Worm (Caenorhabditis elegans): Measurements from ENCODE around the gene nas-31.

The nas-31 gene

ce11 chrV:10921747-10922146, at the start of gene nas-31:
TSS of gene nas-31 (minus strand) at chrV:10921847.
- TF ChIP-seq pha-4 (tag; optimal IDR thresholded peaks at IDR 0.05) (no peak), ceh-43 (GFP tag; optimal IDR thresholded peaks at IDR 0.05) (no peak), unc-39 (tag; optimal IDR thresholded peaks at IDR 0.05) (no peak)

- TF ChIP-seq lin-32 (GFP tag; optimal IDR thresholded peaks at IDR 0.05) (no peak), unc-39 (tag; optimal IDR thresholded peaks at IDR 0.05) (no peak), nhr-237 (tag; optimal IDR thresholded peaks at IDR 0.05) (no peak), bed-3 (GFP tag; optimal IDR thresholded peaks at IDR 0.05) (no peak), hlh-1 (tag; optimal IDR thresholded peaks at IDR 0.05) (no peak), nhr-12 (tag; optimal IDR thresholded peaks at IDR 0.05) (no peak), ceh-43 (GFP tag; optimal IDR thresholded peaks at IDR 0.05) (no peak), flh-1 (GFP tag; optimal IDR thresholded peaks at IDR 0.05) (no peak), ham-2 (GFP tag; optimal IDR thresholded peaks at IDR 0.05) (no peak), ceh-39 (tag; optimal IDR thresholded peaks at IDR 0.05) (no peak), drap-1 (GFP tag; optimal IDR thresholded peaks at IDR 0.05) (no peak), ces-1 (GFP tag; optimal IDR thresholded peaks at IDR 0.05) (no peak), zip-8 (tag; optimal IDR thresholded peaks at IDR 0.05) (no peak), nhr-2 (tag; optimal IDR thresholded peaks at IDR 0.05) (no peak), pha-4 (tag; optimal IDR thresholded peaks at IDR 0.05) (no peak), mls-2 (tag; optimal IDR thresholded peaks at IDR 0.05) (no peak), sem-2 (GFP tag; optimal IDR thresholded peaks at IDR 0.05) (no peak)
These were observed 49.3 kb upstream of the nas-31 start for ce11 chrV:10970930-10971329.

- TF ChIP-seq mls-2 (tag; optimal IDR thresholded peaks at IDR 0.05) (no peak), lsy-2 (tag; optimal IDR thresholded peaks at IDR 0.05) (no peak), unc-120 (tag; optimal IDR thresholded peaks at IDR 0.05; ENCODE audit: poor library complexity, severe bottlenecking) (no peak), snpc-4 (tag; optimal IDR thresholded peaks at IDR 0.05) (no peak), zip-8 (tag; optimal IDR thresholded peaks at IDR 0.05) (no peak), lin-32 (GFP tag; optimal IDR thresholded peaks at IDR 0.05) (no peak), sptf-1 (tag; optimal IDR thresholded peaks at IDR 0.05) (no peak), unc-39 (tag; optimal IDR thresholded peaks at IDR 0.05) (no peak), tbx-8 (GFP tag; optimal IDR thresholded peaks at IDR 0.05) (no peak)
These were observed 48.4 kb upstream of the nas-31 start, which contains the start of gene F17C11.22 for ce11 chrV:10970070-10970469. TSS of gene F17C11.22 (minus strand) at chrV:10970170.

ce11 chrV:10967594-10968273, 46.1 kb upstream of the nas-31 start:
- TF ChIP-seq hlh-1 (tag; optimal IDR thresholded peaks at IDR 0.05) = no peak
- no peak for TF ChIP-seq flh-1 (GFP tag; optimal IDR thresholded peaks at IDR 0.05)
- TF ChIP-seq nhr-12 (tag; optimal IDR thresholded peaks at IDR 0.05) = no peak
- TF ChIP-seq pha-4 (tag; optimal IDR thresholded peaks at IDR 0.05) = no peak
- TF ChIP-seq tbx-8 (GFP tag; optimal IDR thresholded peaks at IDR 0.05) = no peak
- TF ChIP-seq nhr-237 (tag; optimal IDR thresholded peaks at IDR 0.05) = no peak
- no peak for TF ChIP-seq ces-1 (GFP tag; optimal IDR thresholded peaks at IDR 0.05)
- TF ChIP-seq lsy-2 (tag; optimal IDR thresholded peaks at IDR 0.05) = no peak
- no peak for TF ChIP-seq mep-1 (tag; optimal IDR thresholded peaks at IDR 0.05)
- no peak for TF ChIP-seq ceh-83 (GFP tag; optimal IDR thresholded peaks at IDR 0.05)
- TF ChIP-seq unc-62 (GFP tag; optimal IDR thresholded peaks at IDR 0.05) = no peak

ce11 chrV:10966874-10967273, 45.2 kb upstream of the nas-31 start:
- TF ChIP-seq elt-1 (tag; optimal IDR thresholded peaks at IDR 0.05; ENCODE audit: borderline replicate concordance, insufficient read depth) (no peak), flh-1 (GFP tag; optimal IDR thresholded peaks at IDR 0.05) (no peak), nhr-2 (tag; optimal IDR thresholded peaks at IDR 0.05) (no peak), hlh-1 (tag; optimal IDR thresholded peaks at IDR 0.05) (no peak), zip-8 (tag; optimal IDR thresholded peaks at IDR 0.05) (no peak)

ce11 chrV:10965501-10965900, 43.9 kb upstream of the nas-31 start, which contains the start of the genes ctf-4 and eef-1G:
TSS of gene ctf-4 (minus strand) at chrV:10965539.
TSS of gene eef-1G (plus strand) at chrV:10965719.
- no peak for TF ChIP-seq zip-8 (tag; optimal IDR thresholded peaks at IDR 0.05)
- TF ChIP-seq ceh-43 (GFP tag; optimal IDR thresholded peaks at IDR 0.05) = no peak
- TF ChIP-seq ces-1 (GFP tag; optimal IDR thresholded peaks at IDR 0.05) = no peak
- no peak for TF ChIP-seq ceh-83 (GFP tag; optimal IDR thresholded peaks at IDR 0.05)
- TF ChIP-seq flh-1 (GFP tag; optimal IDR thresholded peaks at IDR 0.05) = no peak
- TF ChIP-seq cnd-1 (tag; optimal IDR thresholded peaks at IDR 0.05) = peak; percentile 47
- peak; percentile 39 for TF ChIP-seq drap-1 (GFP tag; optimal IDR thresholded peaks at IDR 0.05)
- peak; percentile 20 for TF ChIP-seq ham-2 (GFP tag; optimal IDR thresholded peaks at IDR 0.05)
- TF ChIP-seq blmp-1 (tag; optimal IDR thresholded peaks at IDR 0.05) = no peak
- peak; percentile 23 for TF ChIP-seq unc-120 (tag; optimal IDR thresholded peaks at IDR 0.05; ENCODE audit: poor library complexity, severe bottlenecking)
- TF ChIP-seq sptf-1 (tag; optimal IDR thresholded peaks at IDR 0.05) = no peak
- peak; percentile 53 for TF ChIP-seq M03D4.4 (tag; optimal IDR thresholded peaks at IDR 0.05)
- TF ChIP-seq mep-1 (tag; optimal IDR thresholded peaks at IDR 0.05) = peak; percentile 98
- TF ChIP-seq ztf-11 (tag; optimal IDR thresholded peaks at IDR 0.05) = no peak
- TF ChIP-seq nhr-12 (tag; optimal IDR thresholded peaks at IDR 0.05) = no peak
- no peak for TF ChIP-seq tbx-8 (GFP tag; optimal IDR thresholded peaks at IDR 0.05)
- no peak for TF ChIP-seq ceh-39 (tag; optimal IDR thresholded peaks at IDR 0.05)
- TF ChIP-seq unc-62 (GFP tag; optimal IDR thresholded peaks at IDR 0.05) = no peak
- TF ChIP-seq mls-2 (tag; optimal IDR thresholded peaks at IDR 0.05) = no peak
- no peak for TF ChIP-seq elt-1 (tag; optimal IDR thresholded peaks at IDR 0.05; ENCODE audit: borderline replicate concordance, insufficient read depth)
- TF ChIP-seq nhr-2 (tag; optimal IDR thresholded peaks at IDR 0.05) = no peak
- no peak for TF ChIP-seq nhr-76 (tag; optimal IDR thresholded peaks at IDR 0.05)
- TF ChIP-seq sem-2 (GFP tag; optimal IDR thresholded peaks at IDR 0.05) = no peak
- no peak for TF ChIP-seq lin-32 (GFP tag; optimal IDR thresholded peaks at IDR 0.05)
- no peak for TF ChIP-seq nhr-28 (tag; optimal IDR thresholded peaks at IDR 0.05)
- TF ChIP-seq unc-39 (tag; optimal IDR thresholded peaks at IDR 0.05) = no peak
- no peak for TF ChIP-seq bed-3 (GFP tag; optimal IDR thresholded peaks at IDR 0.05)
- peak; percentile 81 for TF ChIP-seq hlh-1 (tag; optimal IDR thresholded peaks at IDR 0.05)
- TF ChIP-seq snpc-4 (tag; optimal IDR thresholded peaks at IDR 0.05) = no peak
- no peak for TF ChIP-seq lsy-2 (tag; optimal IDR thresholded peaks at IDR 0.05)
- TF ChIP-seq pha-4 (tag; optimal IDR thresholded peaks at IDR 0.05) = peak; percentile 97
- TF ChIP-seq nhr-237 (tag; optimal IDR thresholded peaks at IDR 0.05) = peak; percentile 94
